Fruit fly (Drosophila melanogaster) whole organism, larva: ENCODE results near the gene CG33791.

Experiments used
- noc ChIP-seq: fragments of 200-800 bp; sonication (Bioruptor generic); optimal IDR thresholded peaks from 3 replicates; lab custom pipeline; 2019; ENCODE audit warnings: missing biosample characterization, mild to moderate bottlenecking, missing genetic modification characterization, moderate library complexity

Gene CG33791

dm6 chr3L:1663531-1663930 is 60.8 kb downstream of the CG33791 start:
- TF ChIP-seq noc (tag; lab: Kevin White, UChicago) = no peak

- TF ChIP-seq noc (tag; lab: Kevin White, UChicago) = no peak
These were observed 61.5 kb downstream of the CG33791 start for dm6 chr3L:1664205-1664604.

- no peak for TF ChIP-seq noc (tag; lab: Kevin White, UChicago)
These were observed 62.1 kb downstream of the CG33791 start, which contains the start of the genes Srrm234 and CG7974 for dm6 chr3L:1664876-1665275. Gene Srrm234, minus strand, starts transcription at chr3L:1665064. Gene CG7974, plus strand, starts transcription at chr3L:1665138.

dm6 chr3L:1665544-1665943 is 62.8 kb downstream of the CG33791 start:
- no peak for TF ChIP-seq noc (tag; lab: Kevin White, UChicago)
